Fruit fly (Drosophila melanogaster) whole organism, prepupa: ENCODE results near the gene CG2641.

ENCODE experiments used
- Blimp-1 ChIP-seq: fragments of 200-800 bp; sonication (Bioruptor generic); optimal IDR thresholded peaks from 3 replicates; lab custom pipeline; 2017; ENCODE audit warnings: missing biosample characterization, missing genetic modification characterization, mild to moderate bottlenecking, moderate library complexity, missing genetic modification reagents
- CG11294 ChIP-seq: fragments of 200-800 bp; sonication (Bioruptor generic); IDR thresholded peaks from 2 replicates; pipeline ENCODE4 v1.3.6; 2022; ENCODE audit warnings: missing biosample characterization, missing genetic modification characterization
- CG3919 ChIP-seq: fragments of 200-800 bp; sonication (Bioruptor generic); optimal IDR thresholded peaks from 3 replicates; lab custom pipeline; 2016; ENCODE audit warnings: missing biosample characterization, missing genetic modification characterization
- CG6163 ChIP-seq: fragments of 200-800 bp; sonication (Bioruptor generic); IDR thresholded peaks from 3 replicates; pipeline ENCODE4 v1.3.6; 2022; ENCODE audit warnings: missing biosample characterization, missing genetic modification characterization
- CG6276 ChIP-seq: fragments of 200-800 bp; sonication (Bioruptor generic); optimal IDR thresholded peaks from 2 replicates; lab custom pipeline; 2017; ENCODE audit warnings: missing biosample characterization, mild to moderate bottlenecking, missing genetic modification characterization
- CG6792 ChIP-seq: fragments of 200-800 bp; sonication (Bioruptor generic); optimal IDR thresholded peaks from 3 replicates; lab custom pipeline; 2016; ENCODE audit warnings: missing biosample characterization, missing genetic modification characterization
- CG7368 ChIP-seq: fragments of 200-800 bp; sonication (Bioruptor generic); optimal IDR thresholded peaks from 3 replicates; lab custom pipeline; 2016; ENCODE audit warnings: missing biosample characterization, missing genetic modification characterization
- CG8319 ChIP-seq: fragments of 200-800 bp; sonication (Bioruptor generic); optimal IDR thresholded peaks from 3 replicates; lab custom pipeline; 2016; ENCODE audit warnings: missing biosample characterization, missing genetic modification characterization
- Gug ChIP-seq: fragments of 200-800 bp; sonication (Bioruptor generic); IDR thresholded peaks from 2 replicates; pipeline ENCODE4 v1.3.6; 2022; ENCODE audit warnings: missing biosample characterization, missing genetic modification characterization
- Lpt ChIP-seq: fragments of 200-800 bp; sonication (Bioruptor generic); optimal IDR thresholded peaks from 3 replicates; lab custom pipeline; 2016; ENCODE audit warnings: missing biosample characterization, missing genetic modification characterization
- OdsH ChIP-seq: fragments of 200-800 bp; sonication (Bioruptor generic); optimal IDR thresholded peaks from 3 replicates; lab custom pipeline; 2016; ENCODE audit warnings: missing biosample characterization, missing genetic modification characterization
- Sox15 ChIP-seq: fragments of 200-800 bp; sonication (Bioruptor generic); optimal IDR thresholded peaks from 3 replicates; lab custom pipeline; 2016; ENCODE audit warnings: missing biosample characterization, missing genetic modification characterization
- esn ChIP-seq: fragments of 200-800 bp; sonication (Bioruptor generic); optimal IDR thresholded peaks from 2 replicates; lab custom pipeline; 2016; ENCODE audit warnings: missing biosample characterization, mild to moderate bottlenecking, missing genetic modification characterization, moderate library complexity

dm6 chr3R:7771656-7772055 lies 22.2 kb upstream of the CG2641 start, which contains the start of gene CG11286:
- no peak for TF ChIP-seq Gug (GFP tag; lab: Robert Waterston, UW)
- no peak for TF ChIP-seq esn (GFP tag; lab: Kevin White, UChicago)
- no peak for TF ChIP-seq CG3919 (GFP tag; lab: Kevin White, UChicago)
- no peak for TF ChIP-seq Sox15 (GFP tag; lab: Kevin White, UChicago)
- TF ChIP-seq Blimp-1 (GFP tag; lab: Kevin White, UChicago) = no peak
- no peak for TF ChIP-seq CG6276 (GFP tag; lab: Kevin White, UChicago)
- no peak for TF ChIP-seq Lpt
- no peak for TF ChIP-seq CG8319
- TF ChIP-seq CG11294 (GFP tag; lab: Robert Waterston, UW) = no peak
- TF ChIP-seq CG7368 = no peak
- TF ChIP-seq OdsH (GFP tag; lab: Kevin White, UChicago) = no peak
- no peak for TF ChIP-seq CG6792 (GFP tag; lab: Kevin White, UChicago)
- no peak for TF ChIP-seq CG6163
